Fruit fly (Drosophila melanogaster): Measurements from ENCODE around the gene CG3294.

DNA sequence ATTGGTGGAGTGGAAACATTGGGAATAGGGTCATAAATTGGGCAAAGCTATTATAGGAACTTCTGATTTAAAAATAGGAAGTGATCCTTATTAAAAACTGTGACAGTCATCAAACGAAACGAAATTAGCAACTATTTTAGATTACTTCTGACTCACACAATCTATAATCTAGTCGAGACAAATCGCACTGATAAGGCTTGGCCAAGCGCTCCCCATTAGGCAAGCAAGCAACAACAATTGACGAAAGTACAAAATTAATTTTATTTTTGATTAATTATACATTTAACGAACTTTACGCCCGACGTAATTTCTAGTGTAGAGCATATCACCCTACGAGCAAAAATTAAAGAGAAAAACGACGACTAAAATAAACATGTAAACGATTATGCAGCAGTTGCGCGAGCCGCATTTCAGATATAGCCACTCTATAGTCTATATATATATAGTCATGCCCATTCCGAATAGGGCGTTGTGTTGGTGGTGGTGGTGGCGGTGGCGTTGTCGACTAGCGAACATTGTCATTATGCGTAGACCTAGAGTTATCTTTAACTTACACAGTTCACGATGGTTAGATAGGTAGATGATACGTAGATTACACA lies 40.8 kb downstream of the CG3294 start, which contains the start of gene Ir25a:
- TF ChIP-seq CG12768 (GFP tag; optimal IDR thresholded peaks at IDR 0.05) = no peak
- no peak for TF ChIP-seq CG7101 (tag; optimal IDR thresholded peaks at IDR 0.05)
- no peak for TF ChIP-seq toe (GFP tag; optimal IDR thresholded peaks at IDR 0.05)
- TF ChIP-seq Hr96 (GFP tag; optimal IDR thresholded peaks at IDR 0.05) = no peak

All from whole organism, adult.